Fruit fly (Drosophila melanogaster) whole organism, embryonic: Measurements from ENCODE around the gene Ccdc114.

Experiments used
- Awh ChIP-seq: fragments of 200-800 bp; sonication (Bioruptor generic); IDR thresholded peaks from 2 replicates; pipeline ENCODE4, ENCODE4 v1.3.6; 2022; ENCODE audit warnings: missing biosample characterization, missing genetic modification characterization
- B-H2 ChIP-seq: fragments of 200-800 bp; sonication (Bioruptor generic); optimal IDR thresholded peaks from 2 replicates; lab custom pipeline; 2018; ENCODE audit warnings: missing biosample characterization, mild to moderate bottlenecking, missing genetic modification characterization
- CG10274 ChIP-seq: fragments of 200-800 bp; sonication (Bioruptor generic); optimal IDR thresholded peaks from 3 replicates; lab custom pipeline; 2017; ENCODE audit warnings: missing biosample characterization, mild to moderate bottlenecking, missing genetic modification characterization
- CG10366 ChIP-seq: fragments of 200-800 bp; sonication (Bioruptor generic); IDR thresholded peaks from 2 replicates; pipeline ENCODE4 v1.3.6; 2022; ENCODE audit warnings: missing biosample characterization, missing genetic modification characterization
- CG12769 ChIP-seq: fragments of 200-800 bp; sonication (Bioruptor generic); optimal IDR thresholded peaks from 2 replicates; lab custom pipeline; 2019; ENCODE audit warnings: missing biosample characterization, mild to moderate bottlenecking, missing genetic modification characterization, moderate library complexity
- CG13894 ChIP-seq: fragments of 200-800 bp; sonication (Bioruptor generic); optimal IDR thresholded peaks from 3 replicates; lab custom pipeline; 2018; ENCODE audit warnings: missing biosample characterization, mild to moderate bottlenecking, missing genetic modification characterization, moderate library complexity
- CG17361 ChIP-seq: fragments of 200-800 bp; sonication (Bioruptor generic); IDR thresholded peaks from 3 replicates; pipeline ENCODE4 v1.3.6; 2022; ENCODE audit warnings: missing biosample characterization, missing genetic modification characterization
- CG17612 ChIP-seq: fragments of 200-800 bp; sonication (Bioruptor generic); IDR thresholded peaks from 2 replicates; pipeline ENCODE4 v1.3.6; 2022; ENCODE audit warnings: missing biosample characterization, missing genetic modification characterization
- CG2116 ChIP-seq: fragments of 200-800 bp; sonication (Bioruptor generic); optimal IDR thresholded peaks from 3 replicates; lab custom pipeline; 2018; ENCODE audit warnings: missing biosample characterization, mild to moderate bottlenecking, missing genetic modification characterization
- CG2199 ChIP-seq: fragments of 200-800 bp; sonication (Bioruptor generic); IDR thresholded peaks from 3 replicates; pipeline ENCODE4 v1.3.6; 2022; ENCODE audit warnings: missing biosample characterization, missing genetic modification characterization
- CG31365 ChIP-seq: fragments of 200-800 bp; sonication (Bioruptor generic); optimal IDR thresholded peaks from 2 replicates; lab custom pipeline; 2018; ENCODE audit warnings: missing biosample characterization, mild to moderate bottlenecking, missing genetic modification characterization
- CG32772 ChIP-seq: fragments of 200-800 bp; sonication (Bioruptor generic); IDR thresholded peaks from 2 replicates; pipeline ENCODE4 v1.3.6; 2022; ENCODE audit warnings: missing biosample characterization, missing genetic modification characterization
- CG3281 ChIP-seq: fragments of 200-800 bp; sonication (Bioruptor generic); optimal IDR thresholded peaks from 3 replicates; lab custom pipeline; 2017; ENCODE audit warnings: missing biosample characterization, mild to moderate bottlenecking, missing genetic modification characterization
- CG33213 ChIP-seq: fragments of 200-800 bp; sonication (Bioruptor generic); optimal IDR thresholded peaks from 3 replicates; lab custom pipeline; 2016; ENCODE audit warnings: missing biosample characterization, missing genetic modification characterization
- CG3407 ChIP-seq: fragments of 200-800 bp; sonication (Bioruptor generic); optimal IDR thresholded peaks from 2 replicates; lab custom pipeline; 2018; ENCODE audit warnings: missing biosample characterization, mild to moderate bottlenecking, missing genetic modification characterization
- CG4328 ChIP-seq: fragments of 200-800 bp; sonication (Bioruptor generic); optimal IDR thresholded peaks from 3 replicates; lab custom pipeline; 2017; ENCODE audit warnings: missing biosample characterization, missing genetic modification reagents, missing genetic modification characterization
- CG4617 ChIP-seq: fragments of 200-800 bp; sonication (Bioruptor generic); optimal IDR thresholded peaks from 3 replicates; lab custom pipeline; 2016; ENCODE audit warnings: missing biosample characterization, missing genetic modification characterization, borderline replicate concordance
- CG5180 ChIP-seq: fragments of 200-800 bp; sonication (Bioruptor generic); optimal IDR thresholded peaks from 3 replicates; lab custom pipeline; 2017; ENCODE audit warnings: missing biosample characterization, missing genetic modification characterization, mild to moderate bottlenecking, moderate library complexity, missing genetic modification reagents
- CG6175 ChIP-seq: fragments of 200-800 bp; sonication (Bioruptor generic); IDR thresholded peaks from 3 replicates; pipeline ENCODE4 v1.3.6; 2022; ENCODE audit warnings: missing biosample characterization, missing genetic modification characterization
- CG8290 ChIP-seq, 3 experiments: fragments of 200-800 bp; sonication (Bioruptor generic); optimal IDR thresholded peaks; 2 replicates each; lab custom pipeline; 2016 to 2019; ENCODE audit warnings: missing biosample characterization in 3 of 3, missing genetic modification characterization in 3 of 3, mild to moderate bottlenecking in 2 of 3, moderate library complexity in 1 of 3
- CG9817 ChIP-seq: fragments of 200-800 bp; sonication (Bioruptor generic); optimal IDR thresholded peaks from 2 replicates; lab custom pipeline; 2018; ENCODE audit warnings: missing biosample characterization, mild to moderate bottlenecking, missing genetic modification characterization, moderate library complexity
- CrebB ChIP-seq: fragments of 200-800 bp; sonication (Bioruptor generic); optimal IDR thresholded peaks from 3 replicates; lab custom pipeline; 2018; ENCODE audit warnings: missing biosample characterization, mild to moderate bottlenecking, missing genetic modification characterization
- Hmx ChIP-seq: fragments of 200-800 bp; sonication (Bioruptor generic); optimal IDR thresholded peaks from 2 replicates; lab custom pipeline; 2016; ENCODE audit warnings: missing biosample characterization, missing genetic modification characterization
- Hr51 ChIP-seq, 2 experiments: fragments of 200-800 bp; sonication (Bioruptor generic); optimal IDR thresholded peaks; 2 replicates in 1 of 2; 3 replicates in 1 of 2; lab custom pipeline; 2016 to 2018; ENCODE audit warnings: missing biosample characterization in 2 of 2, missing genetic modification characterization in 2 of 2, mild to moderate bottlenecking in 1 of 2, moderate library complexity in 1 of 2
- Hr78 ChIP-seq, 2 experiments: fragments of 200-800 bp in 1 of 2; fragments of >200 bp in 1 of 2; sonication (Bioruptor generic) in 1 of 2; optimal IDR thresholded peaks; 2 replicates each; lab custom pipeline; 2017 to 2019; ENCODE audit warnings: missing biosample characterization in 2 of 2, missing genetic modification characterization in 2 of 2, mild to moderate bottlenecking in 1 of 2, moderate library complexity in 1 of 2
- Lhr ChIP-seq: fragments of 200-800 bp; sonication (Bioruptor generic); optimal IDR thresholded peaks from 3 replicates; lab custom pipeline; 2017; ENCODE audit warnings: mild to moderate bottlenecking, missing biosample characterization, missing genetic modification reagents, missing genetic modification characterization
- MESR4 ChIP-seq: fragments of 200-800 bp; sonication (Bioruptor generic); optimal IDR thresholded peaks from 2 replicates; lab custom pipeline; 2018; ENCODE audit warnings: missing biosample characterization, mild to moderate bottlenecking, missing genetic modification characterization, moderate library complexity
- Med ChIP-seq: fragments of 200-800 bp; sonication (Bioruptor generic); peaks from one replicate; lab custom pipeline; 2016; ENCODE audit warnings: missing biosample characterization, missing genetic modification characterization, mild to moderate bottlenecking, inconsistent platforms, moderate library complexity
- Rx ChIP-seq: fragments of 200-800 bp; sonication (Bioruptor generic); IDR thresholded peaks from 2 replicates; pipeline ENCODE4 v1.3.6; 2022; ENCODE audit warnings: missing biosample characterization, missing genetic modification characterization
- chinmo ChIP-seq: fragments of 200-800 bp; sonication (Bioruptor generic); IDR thresholded peaks from 4 replicates; pipeline ENCODE4 v1.3.6; 2022; ENCODE audit warnings: missing biosample characterization, missing genetic modification characterization; ENCODE audit not compliant: partially characterized antibody
- en ChIP-seq: fragments of 200-800 bp; sonication (Bioruptor generic); optimal IDR thresholded peaks from 2 replicates; lab custom pipeline; 2016; ENCODE audit warnings: missing biosample characterization, missing genetic modification characterization
- fd64A ChIP-seq: fragments of 200-800 bp; sonication (Bioruptor generic); optimal IDR thresholded peaks from 3 replicates; lab custom pipeline; 2018; ENCODE audit warnings: missing biosample characterization, mild to moderate bottlenecking, missing genetic modification characterization
- gce ChIP-seq: fragments of 200-800 bp; sonication (Bioruptor generic); IDR thresholded peaks from 3 replicates; pipeline ENCODE4 v1.3.6; 2022; ENCODE audit warnings: missing biosample characterization, missing genetic modification characterization
- kah ChIP-seq: fragments of 200-800 bp; sonication (Bioruptor generic); optimal IDR thresholded peaks from 2 replicates; lab custom pipeline; 2018; ENCODE audit warnings: missing biosample characterization, mild to moderate bottlenecking, missing genetic modification characterization
- lola ChIP-seq, 3 experiments: fragments of >200 bp in 2 of 3; fragments of 200-800 bp in 1 of 3; sonication (Bioruptor generic) in 1 of 3; optimal IDR thresholded peaks; 2 replicates each; lab custom pipeline; 2017 to 2019; ENCODE audit warnings: missing biosample characterization in 3 of 3, missing genetic modification characterization in 3 of 3, mild to moderate bottlenecking in 1 of 3, moderate library complexity in 1 of 3
- pros ChIP-seq: fragments of 200-800 bp; sonication (Bioruptor generic); optimal IDR thresholded peaks from 3 replicates; lab custom pipeline; 2019; ENCODE audit warnings: missing biosample characterization, mild to moderate bottlenecking, missing genetic modification characterization, moderate library complexity
- pum ChIP-seq: fragments of 200-800 bp; sonication (Bioruptor generic); optimal IDR thresholded peaks from 2 replicates; lab custom pipeline; 2016; ENCODE audit warnings: missing biosample characterization, missing genetic modification characterization
- sd ChIP-seq: fragments of 200-800 bp; sonication (Bioruptor generic); optimal IDR thresholded peaks from 3 replicates; lab custom pipeline; 2018; ENCODE audit warnings: missing biosample characterization, mild to moderate bottlenecking, missing genetic modification characterization, moderate library complexity
- vvl ChIP-seq: fragments of 200-800 bp; sonication (Bioruptor generic); IDR thresholded peaks from 2 replicates; pipeline ENCODE4 v1.3.6; 2022; ENCODE audit warnings: missing biosample characterization, missing genetic modification characterization
- zen2 ChIP-seq: fragments of 200-800 bp; sonication (Bioruptor generic); IDR thresholded peaks from 3 replicates; pipeline ENCODE4 v1.3.6; 2022; ENCODE audit warnings: missing biosample characterization, missing genetic modification characterization; ENCODE audit not compliant: partially characterized antibody

Gene Ccdc114

DNA sequence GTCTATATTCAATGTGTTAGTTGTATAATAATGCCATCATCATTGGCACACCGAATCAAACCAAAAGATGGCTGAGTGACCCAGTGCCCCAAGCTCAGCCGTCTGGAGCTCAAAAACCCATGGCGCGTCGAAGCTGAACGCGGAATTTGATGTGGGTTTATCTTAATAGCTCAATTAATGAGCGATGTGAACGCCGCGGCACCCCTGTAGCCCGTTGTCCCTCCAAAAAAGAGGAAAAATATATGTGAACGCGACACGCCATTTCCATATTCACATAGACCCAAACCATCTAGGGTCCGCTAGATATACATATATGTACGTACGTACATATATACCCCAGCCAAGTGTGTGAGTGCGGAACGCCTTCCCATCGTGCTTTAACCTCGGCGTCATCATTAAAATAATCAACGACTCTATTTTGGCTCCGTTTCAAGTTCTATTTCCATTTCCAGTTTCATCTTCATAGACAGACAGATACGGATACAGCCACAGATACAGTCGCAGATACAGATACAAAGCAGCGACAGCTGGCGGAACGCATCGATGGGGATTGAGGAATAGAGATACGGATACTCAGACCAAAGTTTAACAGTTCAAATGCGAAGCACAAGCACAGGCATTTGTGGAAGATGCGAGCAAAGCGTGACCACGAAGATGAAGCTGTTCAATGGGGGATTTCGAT, 39.8 kb upstream of the Ccdc114 start (continued):
- TF ChIP-seq Hr51 (GFP tag; optimal IDR thresholded peaks at IDR 0.05; lab: Kevin White, UChicago) (no peak), sd (tag; lab: Kevin White, UChicago) (peak; percentile 92), Hr78 (GFP tag; optimal IDR thresholded peaks at IDR 0.05; lab: Kevin White, UChicago) (peak in 1 of 2 experiments; percentile 15), CG17612 (GFP tag; lab: Robert Waterston, UW) (no peak), kah (no peak), CG3281 (no peak), CG2199 (GFP tag; lab: Robert Waterston, UW) (0 out of 3 replicates have a peak, but pooled peaks have one; percentile 51), lola (GFP tag; optimal IDR thresholded peaks at IDR 0.05; lab: Kevin White, UChicago) (no peak), CG17361 (no peak), CG12769 (tag; lab: Kevin White, UChicago) (peak; percentile 55), Rx (no peak), CG3407 (GFP tag; lab: Kevin White, UChicago) (no peak), CG10274 (GFP tag; lab: Kevin White, UChicago) (no peak), CG2116 (GFP tag; lab: Kevin White, UChicago) (no peak), CrebB (no peak), CG5180 (no peak), Awh (GFP tag; lab: Robert Waterston, UW) (peak; percentile 84), Med (GFP tag; lab: Kevin White, UChicago) (peak; percentile 35), B-H2 (GFP tag; lab: Kevin White, UChicago) (no peak), CG6175 (no peak), MESR4 (GFP tag; lab: Kevin White, UChicago) (no peak), vvl (GFP tag; lab: Robert Waterston, UW) (peak; percentile 67; the same call in 1 of the 2 replicates), fd64A (GFP tag; lab: Kevin White, UChicago) (no peak), gce (0 out of 3 replicates have a peak, but pooled peaks have one; percentile 13), CG32772 (GFP tag; lab: Robert Waterston, UW) (no peak), pros (GFP tag; lab: Kevin White, UChicago) (peak; percentile 17), CG4328 (GFP tag; lab: Kevin White, UChicago) (no peak), pum (GFP tag; lab: Kevin White, UChicago) (no peak), CG4617 (GFP tag; lab: Kevin White, UChicago) (no peak), chinmo (GFP tag; lab: Robert Waterston, UW) (peak; percentile 63; the same call in 1 of the 4 replicates), CG31365 (tag; lab: Kevin White, UChicago) (no peak), CG13894 (tag; lab: Kevin White, UChicago) (peak; percentile 41), Hmx (GFP tag; lab: Kevin White, UChicago) (no peak), en (GFP tag; lab: Kevin White, UChicago) (peak; percentile 31), CG9817 (no peak), CG8290 (GFP tag; optimal IDR thresholded peaks at IDR 0.05; lab: Kevin White, UChicago) (no peak), CG8290 (tag; optimal IDR thresholded peaks at IDR 0.05; lab: Kevin White, UChicago) (peak in 1 of 2 experiments; percentile 25), Lhr (no peak), zen2 (GFP tag; lab: Robert Waterston, UW) (no peak), CG10366 (GFP tag; lab: Robert Waterston, UW) (no peak), CG33213 (GFP tag; lab: Kevin White, UChicago) (no peak)
- TF ChIP-seq, all 482 proteins: peak for 17
